Worm (Caenorhabditis elegans): ENCODE measurements around the gene T10B10.8.

- TF ChIP-seq mdl-1 (tag; optimal IDR thresholded peaks at IDR 0.05) (no peak), nhr-11 (tag; optimal IDR thresholded peaks at IDR 0.05) (no peak), blmp-1 (tag; optimal IDR thresholded peaks at IDR 0.05; ENCODE audit: insufficient read depth) (no peak), lin-13 (GFP tag; optimal IDR thresholded peaks at IDR 0.05) (no peak), fos-1 (tag; optimal IDR thresholded peaks at IDR 0.05) (no peak), nhr-12 (tag; optimal IDR thresholded peaks at IDR 0.05) (no peak)
Observed at ce11 chrX:15213182-15213829, 47.3 kb upstream of the T10B10.8 start, which contains the start of the genes H03A11.13 and famk-1.

Data from whole organism, L2 larva.